Worm (Caenorhabditis elegans): ENCODE results near the gene best-19.

- TF ChIP-seq tab-1 (GFP tag; IDR thresholded peaks at IDR 0.05): no peak
- TF ChIP-seq cog-1 (tag; optimal IDR thresholded peaks at IDR 0.05): no peak
- no peak for TF ChIP-seq flt-1 (GFP tag; IDR thresholded peaks at IDR 0.05)
- TF ChIP-seq T22C8.4 (GFP tag; IDR thresholded peaks at IDR 0.05): no peak
- TF ChIP-seq ztf-29 (GFP tag; IDR thresholded peaks at IDR 0.05): no peak
- no peak for TF ChIP-seq klf-2 (GFP tag; conservative IDR thresholded peaks at IDR 0.05)
- no peak for TF ChIP-seq ztf-23 (GFP tag; IDR thresholded peaks at IDR 0.05)
- no peak for TF ChIP-seq med-1 (GFP tag; optimal IDR thresholded peaks at IDR 0.05; ENCODE audit: insufficient read depth)
Observed at ce11 chrIV:303264-303663, 19.8 kb downstream of the best-19 start.

All from whole organism, midembryonic.